Fruit fly (Drosophila melanogaster) whole organism, embryonic: ENCODE results near the gene CG13024.

ENCODE experiments used
- Aef1 ChIP-seq: fragments of 200-800 bp; sonication (Bioruptor generic); IDR thresholded peaks from 3 replicates; pipeline ENCODE4 v1.3.6; 2022; ENCODE audit warnings: missing biosample characterization, missing genetic modification characterization
- Asciz ChIP-seq: fragments of 200-800 bp; sonication (Bioruptor generic); optimal IDR thresholded peaks from 2 replicates; lab custom pipeline; 2017; ENCODE audit warnings: missing biosample characterization, mild to moderate bottlenecking, missing genetic modification characterization, missing genetic modification reagents
- BEAF-32 ChIP-seq: fragments of 200-800 bp; sonication (Bioruptor generic); optimal IDR thresholded peaks from 3 replicates; lab custom pipeline; 2017; ENCODE audit warnings: missing biosample characterization, missing genetic modification characterization, mild to moderate bottlenecking, moderate library complexity, missing genetic modification reagents
- CG13424 ChIP-seq: fragments of 200-800 bp; sonication (Bioruptor generic); optimal IDR thresholded peaks from 2 replicates; lab custom pipeline; 2019; ENCODE audit warnings: missing biosample characterization, mild to moderate bottlenecking, missing genetic modification characterization, moderate library complexity
- CG15011 ChIP-seq: fragments of 200-800 bp; sonication (Bioruptor generic); optimal IDR thresholded peaks from 3 replicates; lab custom pipeline; 2018; ENCODE audit warnings: missing biosample characterization, mild to moderate bottlenecking, missing genetic modification characterization
- CG15479 ChIP-seq: fragments of 200-800 bp; sonication (Bioruptor generic); optimal IDR thresholded peaks from 3 replicates; lab custom pipeline; 2019; ENCODE audit warnings: missing biosample characterization, mild to moderate bottlenecking, missing genetic modification characterization, moderate library complexity
- CG15514 ChIP-seq: fragments of 200-800 bp; sonication (Bioruptor generic); optimal IDR thresholded peaks from 3 replicates; lab custom pipeline; 2017; ENCODE audit warnings: missing biosample characterization, missing genetic modification characterization, mild to moderate bottlenecking, moderate library complexity, missing genetic modification reagents
- CG16863 ChIP-seq: fragments of 200-800 bp; sonication (Bioruptor generic); optimal IDR thresholded peaks from 3 replicates; lab custom pipeline; 2016; ENCODE audit warnings: missing biosample characterization, missing genetic modification characterization
- CG17361 ChIP-seq: fragments of 200-800 bp; sonication (Bioruptor generic); IDR thresholded peaks from 3 replicates; pipeline ENCODE4 v1.3.6; 2022; ENCODE audit warnings: missing biosample characterization, missing genetic modification characterization
- CG17385 ChIP-seq: fragments of 200-800 bp; sonication (Bioruptor generic); optimal IDR thresholded peaks from 3 replicates; lab custom pipeline; 2018; ENCODE audit warnings: missing biosample characterization, mild to moderate bottlenecking, missing genetic modification characterization
- CG17829 ChIP-seq: fragments of 200-800 bp; optimal IDR thresholded peaks from 2 replicates; lab custom pipeline; 2019; ENCODE audit warnings: missing biosample characterization, mild to moderate bottlenecking, missing genetic modification characterization, moderate library complexity
- CG2116 ChIP-seq: fragments of 200-800 bp; sonication (Bioruptor generic); optimal IDR thresholded peaks from 3 replicates; lab custom pipeline; 2018; ENCODE audit warnings: missing biosample characterization, mild to moderate bottlenecking, missing genetic modification characterization
- CG2678 ChIP-seq: fragments of 200-800 bp; sonication (Bioruptor generic); optimal IDR thresholded peaks from 3 replicates; lab custom pipeline; 2019; ENCODE audit warnings: missing biosample characterization, mild to moderate bottlenecking, missing genetic modification characterization, moderate library complexity
- CG2875 ChIP-seq: fragments of 200-800 bp; sonication (Bioruptor generic); optimal IDR thresholded peaks from 2 replicates; lab custom pipeline; 2017; ENCODE audit warnings: missing biosample characterization, mild to moderate bottlenecking, missing genetic modification characterization, missing genetic modification reagents
- CG33557 ChIP-seq: fragments of 200-800 bp; sonication (Bioruptor generic); optimal IDR thresholded peaks from 2 replicates; lab custom pipeline; 2019; ENCODE audit warnings: missing biosample characterization, mild to moderate bottlenecking, missing genetic modification characterization, moderate library complexity
- CG6683 ChIP-seq: fragments of 200-800 bp; sonication (Bioruptor generic); optimal IDR thresholded peaks from 2 replicates; lab custom pipeline; 2017; ENCODE audit warnings: missing biosample characterization, mild to moderate bottlenecking, missing genetic modification characterization, missing genetic modification reagents
- CG8388 ChIP-seq: fragments of 200-800 bp; sonication (Bioruptor generic); optimal IDR thresholded peaks from 2 replicates; lab custom pipeline; 2019; ENCODE audit warnings: missing biosample characterization, mild to moderate bottlenecking, missing genetic modification characterization, moderate library complexity
- CG8765 ChIP-seq: fragments of 200-800 bp; sonication (Bioruptor generic); IDR thresholded peaks from 2 replicates; pipeline ENCODE4 v1.3.6; 2022; ENCODE audit warnings: missing biosample characterization, missing genetic modification characterization
- Dek ChIP-seq: fragments of 200-800 bp; sonication (Bioruptor generic); optimal IDR thresholded peaks from 3 replicates; lab custom pipeline; 2019; ENCODE audit warnings: missing biosample characterization, mild to moderate bottlenecking, missing genetic modification characterization, moderate library complexity
- Doc3 ChIP-seq: fragments of 200-800 bp; sonication (Bioruptor generic); IDR thresholded peaks from 3 replicates; pipeline ENCODE4 v1.3.6; 2022; ENCODE audit warnings: missing biosample characterization, missing genetic modification characterization; ENCODE audit not compliant: partially characterized antibody
- E2f1 ChIP-seq: fragments of 200-800 bp; sonication (Bioruptor generic); IDR thresholded peaks from 2 replicates; pipeline ENCODE4 v1.3.6; 2022; ENCODE audit warnings: missing biosample characterization, missing genetic modification characterization
- Fer1 ChIP-seq: fragments of 200-800 bp; sonication (Bioruptor generic); optimal IDR thresholded peaks from 2 replicates; lab custom pipeline; 2017; ENCODE audit warnings: missing biosample characterization, mild to moderate bottlenecking, missing genetic modification characterization
- Hmr ChIP-seq: fragments of 200-800 bp; sonication (Bioruptor generic); optimal IDR thresholded peaks from 3 replicates; lab custom pipeline; 2017; ENCODE audit warnings: mild to moderate bottlenecking, missing biosample characterization, missing genetic modification reagents, missing genetic modification characterization
- Lim3 ChIP-seq: fragments of 200-800 bp; sonication (Bioruptor generic); IDR thresholded peaks from 2 replicates; pipeline ENCODE4 v1.3.6; 2022; ENCODE audit warnings: missing biosample characterization, missing genetic modification characterization
- MBD-R2 ChIP-seq: fragments of 200-800 bp; sonication (Bioruptor generic); IDR thresholded peaks from 2 replicates; pipeline ENCODE4 v1.3.6; 2022; ENCODE audit warnings: missing biosample characterization, missing genetic modification characterization
- Myb ChIP-seq: fragments of 200-800 bp; sonication (Bioruptor generic); optimal IDR thresholded peaks from 2 replicates; lab custom pipeline; 2016; ENCODE audit warnings: missing biosample characterization, missing genetic modification characterization
- Opbp ChIP-seq: fragments of 200-800 bp; sonication (Bioruptor generic); IDR thresholded peaks from 3 replicates; pipeline ENCODE4 v1.3.6; 2022; ENCODE audit warnings: missing biosample characterization, missing genetic modification characterization; ENCODE audit not compliant: partially characterized antibody
- Sin3A ChIP-seq: fragments of >200 bp; optimal IDR thresholded peaks from 2 replicates; lab custom pipeline; 2018
- Sry-β ChIP-seq: fragments of 200-800 bp; sonication (Bioruptor generic); optimal IDR thresholded peaks from 2 replicates; lab custom pipeline; 2018; ENCODE audit warnings: missing biosample characterization, mild to moderate bottlenecking, missing genetic modification characterization, moderate library complexity
- abd-A ChIP-seq: fragments of 200-800 bp; sonication (Bioruptor generic); optimal IDR thresholded peaks from 3 replicates; lab custom pipeline; 2019; ENCODE audit warnings: missing biosample characterization, mild to moderate bottlenecking, missing genetic modification characterization, moderate library complexity
- amos ChIP-seq: fragments of 200-800 bp; sonication (Bioruptor generic); IDR thresholded peaks from 2 replicates; pipeline ENCODE4 v1.3.6; 2022; ENCODE audit warnings: missing biosample characterization, missing genetic modification characterization; ENCODE audit not compliant: partially characterized antibody
- ato ChIP-seq: fragments of 200-800 bp; sonication (Bioruptor generic); IDR thresholded peaks from 2 replicates; pipeline ENCODE4 v1.3.6; 2022; ENCODE audit warnings: missing biosample characterization, missing genetic modification characterization; ENCODE audit not compliant: partially characterized antibody
- caup ChIP-seq: fragments of 200-800 bp; sonication (Bioruptor generic); optimal IDR thresholded peaks from 3 replicates; lab custom pipeline; 2017; ENCODE audit warnings: missing biosample characterization, mild to moderate bottlenecking, missing genetic modification characterization, moderate library complexity; ENCODE audit not compliant: severe bottlenecking
- corto ChIP-seq: fragments of 200-800 bp; sonication (Bioruptor generic); optimal IDR thresholded peaks from 2 replicates; lab custom pipeline; 2016; ENCODE audit warnings: missing biosample characterization, mild to moderate bottlenecking, missing genetic modification characterization, moderate library complexity
- dm ChIP-seq: fragments of 200-800 bp; sonication (Bioruptor generic); optimal IDR thresholded peaks from 3 replicates; lab custom pipeline; 2016; ENCODE audit warnings: missing biosample characterization, missing genetic modification characterization
- gcm2 ChIP-seq: fragments of 200-800 bp; sonication (Bioruptor generic); optimal IDR thresholded peaks from 2 replicates; lab custom pipeline; 2016; ENCODE audit warnings: missing biosample characterization, missing genetic modification characterization
- grau ChIP-seq: fragments of 200-800 bp; optimal IDR thresholded peaks from 3 replicates; lab custom pipeline; 2019; ENCODE audit warnings: missing biosample characterization, mild to moderate bottlenecking, missing genetic modification characterization, moderate library complexity
- gro ChIP-seq: fragments of 200-800 bp; sonication (Bioruptor generic); optimal IDR thresholded peaks from 2 replicates; lab custom pipeline; 2016; ENCODE audit warnings: missing biosample characterization, missing genetic modification characterization
- her ChIP-seq: fragments of 200-800 bp; sonication (Bioruptor generic); optimal IDR thresholded peaks from 2 replicates; lab custom pipeline; 2016; ENCODE audit warnings: missing biosample characterization, missing genetic modification characterization
- hkb ChIP-seq, 2 experiments: fragments of 200-800 bp in 1 of 2; fragments of >200 bp in 1 of 2; sonication (Bioruptor generic) in 1 of 2; IDR thresholded peaks in 1 of 2; optimal IDR thresholded peaks in 1 of 2; 2 replicates each; pipeline versions ENCODE4 v1.3.6 to Lab custom; 2017 to 2022; ENCODE audit warnings: missing biosample characterization in 1 of 2, missing genetic modification characterization in 1 of 2
- phol ChIP-seq: fragments of 200-800 bp; sonication (Bioruptor generic); optimal IDR thresholded peaks from 3 replicates; lab custom pipeline; 2018; ENCODE audit warnings: missing biosample characterization, mild to moderate bottlenecking, missing genetic modification characterization, moderate library complexity
- repo ChIP-seq: fragments of 200-800 bp; sonication (Bioruptor generic); optimal IDR thresholded peaks from 2 replicates; lab custom pipeline; 2016; ENCODE audit warnings: missing biosample characterization, missing genetic modification characterization
- tx ChIP-seq: fragments of 200-800 bp; sonication (Bioruptor generic); optimal IDR thresholded peaks from 2 replicates; lab custom pipeline; 2016; ENCODE audit warnings: missing biosample characterization, missing genetic modification characterization
- wor ChIP-seq: fragments of 200-800 bp; sonication (Bioruptor generic); IDR thresholded peaks from 2 replicates; pipeline ENCODE4 v1.3.6; 2022; ENCODE audit warnings: missing biosample characterization, missing genetic modification characterization
- yki ChIP-seq: fragments of >200 bp; optimal IDR thresholded peaks from 3 replicates; lab custom pipeline; 2018
- zen ChIP-seq: fragments of 200-800 bp; sonication (Bioruptor generic); optimal IDR thresholded peaks from 3 replicates; lab custom pipeline; 2018; ENCODE audit warnings: missing biosample characterization, mild to moderate bottlenecking, missing genetic modification characterization, moderate library complexity

The CG13024 gene

DNA sequence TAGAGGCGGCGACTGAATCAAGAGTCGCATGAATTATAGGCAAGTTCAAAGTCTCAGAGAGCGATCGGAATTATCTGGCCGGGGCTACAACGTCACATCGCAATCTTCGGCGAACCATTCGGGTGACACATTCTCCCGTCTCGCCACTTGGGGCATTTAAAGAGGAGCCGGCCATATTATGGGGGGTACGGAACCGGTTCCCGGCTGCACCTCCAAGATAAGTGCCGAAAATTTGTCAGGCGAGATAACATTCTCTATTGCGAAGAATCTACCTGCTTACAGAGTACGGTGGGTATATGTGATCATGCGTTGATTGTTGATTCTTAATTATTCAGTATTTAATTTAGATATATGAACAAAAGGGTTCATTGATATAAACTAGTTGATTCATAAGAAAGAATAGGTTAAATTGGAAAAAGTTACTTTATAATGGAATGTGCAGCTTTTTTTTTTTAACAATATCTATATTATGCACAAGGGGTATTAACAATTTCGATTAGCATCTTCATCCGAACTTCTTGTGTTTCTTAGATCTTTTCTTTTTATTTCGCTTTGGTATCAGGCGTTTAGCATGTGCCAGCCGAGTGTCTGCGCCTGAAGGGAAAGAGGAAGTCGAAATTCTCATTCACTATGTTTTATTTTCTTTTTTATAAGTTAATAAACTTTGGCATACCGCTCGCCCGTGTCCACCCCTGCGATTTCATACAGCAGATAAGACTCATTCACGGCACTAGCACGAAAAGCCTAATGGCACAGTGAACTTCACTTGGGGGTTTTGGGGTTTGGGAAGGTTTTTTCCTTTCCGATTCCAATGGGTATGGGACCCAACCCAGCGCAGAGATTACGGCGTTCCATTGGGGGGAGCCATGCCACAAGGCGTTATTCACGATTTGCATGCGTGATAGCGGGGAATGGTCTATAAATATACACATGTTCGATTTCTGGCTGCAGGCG is 27.1 kb downstream of the CG13024 start (continued):
- TF ChIP-seq corto (GFP tag; lab: Kevin White, UChicago), result no peak
- TF ChIP-seq hkb (optimal IDR thresholded peaks at IDR 0.05; lab: Kevin White, UChicago), result no peak
- no peak; the same call in 1 of the 2 replicates for TF ChIP-seq hkb (GFP tag; IDR thresholded peaks at IDR 0.05; lab: Robert Waterston, UW)
- peak; percentile 65 for TF ChIP-seq Asciz (GFP tag; lab: Kevin White, UChicago)
- no peak for TF ChIP-seq her (GFP tag; lab: Kevin White, UChicago)
- no peak for TF ChIP-seq CG8765
- TF ChIP-seq CG2678, result peak; percentile 76
- TF ChIP-seq CG13424 (tag; lab: Kevin White, UChicago), result peak; percentile 48
- TF ChIP-seq E2f1 (GFP tag; lab: Robert Waterston, UW), result peak; percentile 57
- TF ChIP-seq wor (GFP tag; lab: Robert Waterston, UW), result no peak
- TF ChIP-seq repo, result no peak
- TF ChIP-seq Dek (tag; lab: Kevin White, UChicago), result no peak
- no peak for TF ChIP-seq Sin3A (lab: Kevin White, UChicago)
- TF ChIP-seq phol (tag; lab: Kevin White, UChicago), result peak; percentile 70
- no peak for TF ChIP-seq Aef1 (GFP tag; lab: Robert Waterston, UW)
- TF ChIP-seq Opbp (GFP tag; lab: Robert Waterston, UW), result no peak
- no peak for TF ChIP-seq gcm2 (GFP tag; lab: Kevin White, UChicago)
- peak; percentile 40 for TF ChIP-seq Fer1
- peak; percentile 54 for TF ChIP-seq zen (tag; lab: Kevin White, UChicago)
- TF ChIP-seq caup (GFP tag; lab: Kevin White, UChicago), result peak; percentile 39
- TF ChIP-seq CG15011 (GFP tag; lab: Kevin White, UChicago), result peak; percentile 4
- no peak for TF ChIP-seq CG6683 (GFP tag; lab: Kevin White, UChicago)
- no peak for TF ChIP-seq Sry-β
- no peak for TF ChIP-seq gro (GFP tag; lab: Kevin White, UChicago)
- TF ChIP-seq CG17829 (tag; lab: Kevin White, UChicago), result peak; percentile 19
- no peak for TF ChIP-seq Lim3
- TF ChIP-seq Myb (GFP tag; lab: Kevin White, UChicago), result no peak
- no peak; the same call in 1 of the 2 replicates for TF ChIP-seq MBD-R2 (GFP tag; lab: Robert Waterston, UW)
- TF ChIP-seq Doc3, result no peak
- peak; percentile 29 for TF ChIP-seq Hmr (GFP tag; lab: Kevin White, UChicago)
- TF ChIP-seq ato (GFP tag; lab: Robert Waterston, UW), result no peak
- TF ChIP-seq CG17385, result peak; percentile 29
- no peak for TF ChIP-seq CG8388 (GFP tag; lab: Kevin White, UChicago)
- TF ChIP-seq CG17361 (GFP tag; lab: Robert Waterston, UW), result peak; percentile 80
- TF ChIP-seq CG16863, result peak; percentile 17
- TF ChIP-seq CG2116, result peak; percentile 17
- TF ChIP-seq CG15479, result no peak
- peak; percentile 58 for TF ChIP-seq grau
- no peak for TF ChIP-seq CG33557 (GFP tag; lab: Kevin White, UChicago)
- peak; percentile 81 for TF ChIP-seq CG15514 (GFP tag; lab: Kevin White, UChicago)
- no peak for TF ChIP-seq dm (GFP tag; lab: Kevin White, UChicago)
- no peak for TF ChIP-seq amos (GFP tag; lab: Robert Waterston, UW)
- TF ChIP-seq BEAF-32 (GFP tag; lab: Kevin White, UChicago), result no peak
- no peak for TF ChIP-seq abd-A (tag; lab: Kevin White, UChicago)
- TF ChIP-seq tx (GFP tag; lab: Kevin White, UChicago), result no peak
- TF ChIP-seq yki (lab: Kevin White, UChicago), result no peak
- TF ChIP-seq CG2875, result peak; percentile 30
